Fruit fly (Drosophila melanogaster) whole organism, wandering third instar larva: ENCODE measurements around the gene CG6652.

ENCODE experiments used
- CG32264 ChIP-seq: fragments of 200-800 bp; sonication (Bioruptor generic); optimal IDR thresholded peaks from 2 replicates; lab custom pipeline; 2016; ENCODE audit warnings: missing biosample characterization, missing genetic modification characterization
- CG9705 ChIP-seq: fragments of 200-800 bp; sonication (Bioruptor generic); optimal IDR thresholded peaks from 2 replicates; lab custom pipeline; 2018; ENCODE audit warnings: missing biosample characterization, mild to moderate bottlenecking, missing genetic modification characterization
- Dfd ChIP-seq: fragments of >200 bp; optimal IDR thresholded peaks from 2 replicates; lab custom pipeline; 2017; ENCODE audit warnings: missing biosample characterization, missing genetic modification characterization
- Dif ChIP-seq: fragments of 200-275, 200-300 bp; sonication (Bioruptor generic); optimal IDR thresholded peaks from 2 replicates; lab custom pipeline; 2018; ENCODE audit warnings: missing biosample characterization, missing genetic modification characterization; ENCODE audit not compliant: partially characterized antibody
- GATAd ChIP-seq: sonication (Bioruptor generic); optimal IDR thresholded peaks from 2 replicates; lab custom pipeline; 2016; ENCODE audit warnings: missing biosample characterization, missing genetic modification characterization
- HLH106 ChIP-seq: fragments of 200-800 bp; optimal IDR thresholded peaks from 3 replicates; lab custom pipeline; 2019; ENCODE audit warnings: missing biosample characterization, mild to moderate bottlenecking, missing genetic modification characterization, moderate library complexity
- Hnf4 ChIP-seq: fragments of 200-800 bp; sonication (Bioruptor generic); optimal IDR thresholded peaks from 2 replicates; lab custom pipeline; 2016; ENCODE audit warnings: missing biosample characterization, mild to moderate bottlenecking, missing genetic modification characterization
- Hr78 ChIP-seq: fragments of >200 bp; optimal IDR thresholded peaks from 2 replicates; lab custom pipeline; 2017; ENCODE audit warnings: missing biosample characterization, missing genetic modification characterization
- Hr83 ChIP-seq: fragments of 200-300 bp; sonication (Bioruptor generic); optimal IDR thresholded peaks from 2 replicates; lab custom pipeline; 2016; ENCODE audit warnings: missing biosample characterization, mild to moderate bottlenecking, missing genetic modification characterization, moderate library complexity; ENCODE audit not compliant: poor library complexity, severe bottlenecking
- Jra ChIP-seq: sonication (Bioruptor generic); optimal IDR thresholded peaks from 2 replicates; lab custom pipeline; 2016; ENCODE audit warnings: missing biosample characterization, missing genetic modification characterization
- Mio ChIP-seq: sonication (Bioruptor generic); optimal IDR thresholded peaks from 2 replicates; lab custom pipeline; 2016; ENCODE audit warnings: missing biosample characterization, missing genetic modification characterization
- Myc ChIP-seq: fragments of >200 bp; optimal IDR thresholded peaks from 2 replicates; lab custom pipeline; 2017
- N ChIP-seq: fragments of >200 bp; optimal IDR thresholded peaks from 2 replicates; lab custom pipeline; 2018; ENCODE audit warnings: missing biosample characterization, missing external identifiers, missing genetic modification characterization
- OdsH ChIP-seq: fragments of 200-800 bp; sonication (Bioruptor generic); optimal IDR thresholded peaks from 2 replicates; lab custom pipeline; 2016; ENCODE audit warnings: missing biosample characterization, mild to moderate bottlenecking, missing genetic modification characterization
- Rel ChIP-seq, 2 experiments: fragments of 200-800 bp; sonication (Bioruptor generic) in 1 of 2; optimal IDR thresholded peaks; 2 replicates in 1 of 2; 3 replicates in 1 of 2; lab custom pipeline; 2016 to 2019; ENCODE audit warnings: mild to moderate bottlenecking in 2 of 2, missing biosample characterization in 2 of 2, missing genetic modification characterization in 2 of 2, moderate library complexity in 1 of 2
- Sp1 ChIP-seq: fragments of 200-800 bp; sonication (Bioruptor generic); optimal IDR thresholded peaks from 3 replicates; lab custom pipeline; 2019; ENCODE audit warnings: missing biosample characterization, mild to moderate bottlenecking, missing genetic modification characterization, moderate library complexity
- Vsx2 ChIP-seq: fragments of 200-300, 225-300 bp; sonication (Bioruptor generic); optimal IDR thresholded peaks from 2 replicates; lab custom pipeline; 2018; ENCODE audit warnings: missing biosample characterization, missing genetic modification characterization; ENCODE audit not compliant: partially characterized antibody
- brk ChIP-seq: fragments of 200-800 bp; sonication (Bioruptor generic); optimal IDR thresholded peaks from 2 replicates; lab custom pipeline; 2016; ENCODE audit warnings: missing biosample characterization, mild to moderate bottlenecking, missing genetic modification characterization
- dl ChIP-seq, 2 experiments: fragments of 175-275, 200-275 bp in 1 of 2; fragments of 200-275 bp in 1 of 2; sonication (Bioruptor generic); optimal IDR thresholded peaks; lab custom pipeline; 2018; ENCODE audit warnings: mild to moderate bottlenecking in 2 of 2, missing biosample characterization in 2 of 2, missing genetic modification characterization in 2 of 2, moderate library complexity in 2 of 2; ENCODE audit not compliant: partially characterized antibody in 2 of 2, insufficient read depth in 1 of 2
- dmrt93B ChIP-seq: fragments of 200-800 bp; sonication (Bioruptor generic); optimal IDR thresholded peaks from 2 replicates; lab custom pipeline; 2018; ENCODE audit warnings: missing biosample characterization, mild to moderate bottlenecking, missing genetic modification characterization
- dsf ChIP-seq: sonication (Bioruptor generic); optimal IDR thresholded peaks from 2 replicates; lab custom pipeline; 2016; ENCODE audit warnings: missing biosample characterization, missing genetic modification characterization, borderline replicate concordance
- ey ChIP-seq: fragments of 200-800 bp; sonication (Bioruptor generic); optimal IDR thresholded peaks from 2 replicates; lab custom pipeline; 2016; ENCODE audit warnings: missing biosample characterization, missing genetic modification characterization
- foxo ChIP-seq, 2 experiments: fragments of 200-800 bp; sonication (Bioruptor generic); optimal IDR thresholded peaks; 2 replicates in 1 of 2; 3 replicates in 1 of 2; lab custom pipeline; 2016 to 2017; ENCODE audit warnings: missing biosample characterization in 2 of 2, missing genetic modification characterization in 2 of 2
- fru ChIP-seq: fragments of 200-800 bp; sonication (Bioruptor generic); optimal IDR thresholded peaks from 3 replicates; lab custom pipeline; 2016; ENCODE audit warnings: missing biosample characterization, mild to moderate bottlenecking, missing genetic modification characterization
- h ChIP-seq: fragments of 200-800 bp; sonication (Bioruptor generic); optimal IDR thresholded peaks from 3 replicates; lab custom pipeline; 2016; ENCODE audit warnings: missing biosample characterization, mild to moderate bottlenecking, missing genetic modification characterization
- lola ChIP-seq: fragments of >200 bp; optimal IDR thresholded peaks from 2 replicates; lab custom pipeline; 2017; ENCODE audit warnings: missing biosample characterization, missing genetic modification characterization
- pan ChIP-seq: fragments of >200 bp; optimal IDR thresholded peaks from 2 replicates; lab custom pipeline; 2017
- psq ChIP-seq: fragments of 200-800 bp; sonication (Bioruptor generic); optimal IDR thresholded peaks from 3 replicates; lab custom pipeline; 2017; ENCODE audit warnings: missing biosample characterization, mild to moderate bottlenecking, missing genetic modification characterization, moderate library complexity
- rgr ChIP-seq: fragments of 200-800 bp; sonication (Bioruptor generic); optimal IDR thresholded peaks from 3 replicates; lab custom pipeline; 2016; ENCODE audit warnings: missing biosample characterization, mild to moderate bottlenecking, missing genetic modification characterization
- sage ChIP-seq: fragments of 200-800 bp; sonication (Bioruptor generic); optimal IDR thresholded peaks from 2 replicates; lab custom pipeline; 2016; ENCODE audit warnings: missing biosample characterization, mild to moderate bottlenecking, missing genetic modification characterization
- sv ChIP-seq: fragments of 200-800 bp; sonication (Bioruptor generic); optimal IDR thresholded peaks from 3 replicates; lab custom pipeline; 2016; ENCODE audit warnings: missing biosample characterization, missing genetic modification characterization
- tai ChIP-seq: sonication (Bioruptor generic); optimal IDR thresholded peaks from 2 replicates; lab custom pipeline; 2016; ENCODE audit warnings: missing biosample characterization, missing genetic modification characterization
- woc ChIP-seq: sonication (Bioruptor generic); optimal IDR thresholded peaks from 2 replicates; lab custom pipeline; 2016; ENCODE audit warnings: missing biosample characterization, mild to moderate bottlenecking, missing genetic modification characterization

Gene CG6652

DNA sequence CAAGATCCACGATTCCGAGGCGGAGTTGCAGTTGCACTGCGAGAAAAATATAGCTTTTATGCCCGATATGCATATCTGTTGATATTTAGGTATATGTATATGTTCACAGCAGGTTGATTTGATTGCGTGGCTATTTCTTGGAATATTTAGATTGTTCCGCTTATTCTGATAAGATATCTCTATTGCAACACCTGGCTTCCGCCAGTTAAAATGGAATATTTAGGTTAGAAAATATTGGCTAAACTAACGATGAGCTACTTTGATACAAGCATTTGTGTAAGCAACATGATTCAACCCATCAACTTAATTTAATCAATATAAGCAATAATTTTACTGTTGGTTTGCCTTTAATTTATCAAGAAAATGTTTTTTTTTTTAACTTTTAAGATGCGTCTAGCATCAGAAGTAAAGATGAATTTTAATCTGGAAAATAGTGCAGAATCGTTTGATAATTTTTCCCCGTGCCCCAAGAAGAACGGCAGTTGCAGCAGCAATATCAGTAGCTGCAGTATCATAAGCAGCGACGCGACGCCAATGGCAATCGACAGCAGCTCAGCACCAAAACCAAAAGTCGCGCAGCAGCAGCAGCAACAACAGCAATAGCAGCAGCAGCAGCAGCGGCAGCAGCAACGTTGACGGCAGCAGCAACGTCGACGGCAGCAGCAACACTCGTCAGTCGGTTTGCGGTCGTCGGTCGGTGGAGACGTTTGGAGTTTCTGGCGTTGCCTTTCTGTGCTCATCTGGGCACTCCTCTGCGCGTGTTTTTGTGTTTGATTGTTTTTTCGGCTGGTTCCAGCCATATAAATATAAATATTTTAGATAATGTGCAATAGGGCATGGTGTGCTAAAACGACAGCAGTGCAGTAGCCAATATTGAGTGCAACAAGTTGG lies 46.8 kb downstream of the CG6652 start (continued):
- TF ChIP-seq Hnf4 (GFP tag; lab: Kevin White, UChicago) (peak; percentile 27), pan (lab: Kevin White, UChicago) (no peak), rgr (GFP tag; lab: Kevin White, UChicago) (peak; percentile 21), Dif (GFP tag; lab: Kevin White, UChicago) (no peak), Sp1 (peak; percentile 55), CG32264 (GFP tag; lab: Kevin White, UChicago) (no peak), brk (GFP tag; lab: Kevin White, UChicago) (peak; percentile 44), Jra (GFP tag; lab: Kevin White, UChicago) (no peak), Dfd (peak; percentile 80), N (GFP tag; lab: Kevin White, UChicago) (no peak), dl (GFP tag; optimal IDR thresholded peaks at IDR 0.05; lab: Kevin White, UChicago; ENCODE audit: insufficient read depth in 1 of 2, partially characterized antibody in 2 of 2) (no peak)

DNA sequence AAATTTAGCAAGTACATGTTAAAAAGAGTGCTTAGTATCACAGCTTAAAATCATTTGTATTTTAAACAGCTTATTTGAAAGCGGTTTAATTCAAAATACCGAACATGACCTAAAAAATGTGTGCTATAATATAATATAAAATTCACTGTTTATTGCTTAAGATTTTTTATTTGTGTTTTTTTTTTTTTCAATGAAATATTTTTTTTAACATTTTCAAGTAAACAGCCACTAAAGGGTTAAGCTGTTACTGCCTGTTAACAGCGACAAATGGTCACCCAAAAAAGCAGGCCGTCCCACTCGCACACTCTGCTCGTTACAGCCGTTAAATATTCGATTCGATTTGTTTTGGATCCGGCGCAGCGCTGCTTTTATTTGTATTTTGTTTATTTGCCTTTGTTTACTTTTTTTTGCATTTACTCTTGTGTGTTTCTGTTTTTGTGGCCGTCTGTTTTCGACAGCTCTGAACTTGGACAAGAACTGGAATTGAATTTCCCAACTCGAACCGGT lies 48.0 kb downstream of the CG6652 start:
- TF ChIP-seq dmrt93B (GFP tag; lab: Kevin White, UChicago) = peak; percentile 5
- TF ChIP-seq CG9705 = peak; percentile 26
- TF ChIP-seq Hr78 = no peak
- TF ChIP-seq h = peak; percentile 50
- no peak for TF ChIP-seq ey (GFP tag; lab: Kevin White, UChicago)
- no peak for TF ChIP-seq Dfd
- no peak for TF ChIP-seq Hr83 (GFP tag; lab: Kevin White, UChicago)
- TF ChIP-seq Mio (GFP tag; lab: Kevin White, UChicago) = no peak
- TF ChIP-seq woc (GFP tag; lab: Kevin White, UChicago) = peak; percentile 64
- TF ChIP-seq brk (GFP tag; lab: Kevin White, UChicago) = peak; percentile 53
- no peak for TF ChIP-seq GATAd (GFP tag; lab: Kevin White, UChicago)
- TF ChIP-seq CG32264 (GFP tag; lab: Kevin White, UChicago) = no peak
- TF ChIP-seq Jra (GFP tag; lab: Kevin White, UChicago) = no peak
- TF ChIP-seq sage = peak; percentile 32
- peak; percentile 1 to 47 for TF ChIP-seq foxo (GFP tag; optimal IDR thresholded peaks at IDR 0.05; lab: Kevin White, UChicago)
- peak; percentile 65 for TF ChIP-seq fru (GFP tag; lab: Kevin White, UChicago)
- no peak for TF ChIP-seq psq (GFP tag; lab: Kevin White, UChicago)
- peak; percentile 49 for TF ChIP-seq Rel (GFP tag; optimal IDR thresholded peaks at IDR 0.05; lab: Kevin White, UChicago)
- peak; percentile 27 for TF ChIP-seq Rel (tag; optimal IDR thresholded peaks at IDR 0.05; lab: Kevin White, UChicago)
- no peak for TF ChIP-seq lola (GFP tag; lab: Kevin White, UChicago)
- TF ChIP-seq HLH106 (tag; lab: Kevin White, UChicago) = no peak
- no peak for TF ChIP-seq dsf (GFP tag; lab: Kevin White, UChicago)
- no peak for TF ChIP-seq sv
- no peak for TF ChIP-seq Vsx2 (GFP tag; lab: Kevin White, UChicago)
- peak; percentile 49 for TF ChIP-seq tai (GFP tag; lab: Kevin White, UChicago)
- no peak for TF ChIP-seq Myc (lab: Kevin White, UChicago)
- peak; percentile 14 for TF ChIP-seq Hnf4 (GFP tag; lab: Kevin White, UChicago)
- TF ChIP-seq rgr (GFP tag; lab: Kevin White, UChicago) = no peak
- peak; percentile 23 for TF ChIP-seq OdsH (GFP tag; lab: Kevin White, UChicago)
- no peak for TF ChIP-seq dl (GFP tag; optimal IDR thresholded peaks at IDR 0.05; lab: Kevin White, UChicago; ENCODE audit: insufficient read depth in 1 of 2, partially characterized antibody in 2 of 2)
